Worm (Caenorhabditis elegans) whole organism, L3 larva: ENCODE results near the gene B0250.18.

Experiments
- ceh-82 ChIP-seq: fragments of 150-350 bp; optimal IDR thresholded peaks from 2 replicates; lab custom pipeline; 2014; ENCODE audit warnings: missing biosample characterization, missing genetic modification characterization
- egl-5 ChIP-seq: fragments of 150-350 bp; optimal IDR thresholded peaks from 2 replicates; lab custom pipeline; 2017; ENCODE audit warnings: missing biosample characterization, missing genetic modification reagents, missing genetic modification characterization, inconsistent platforms
- snpc-4 ChIP-seq: fragments of 150-350 bp; optimal IDR thresholded peaks from 2 replicates; lab custom pipeline; 2014; ENCODE audit warnings: missing biosample characterization, missing genetic modification characterization
- ztf-4 ChIP-seq: fragments of 150-350 bp; optimal IDR thresholded peaks from 2 replicates; lab custom pipeline; 2014; ENCODE audit warnings: missing biosample characterization, missing genetic modification characterization

DNA sequence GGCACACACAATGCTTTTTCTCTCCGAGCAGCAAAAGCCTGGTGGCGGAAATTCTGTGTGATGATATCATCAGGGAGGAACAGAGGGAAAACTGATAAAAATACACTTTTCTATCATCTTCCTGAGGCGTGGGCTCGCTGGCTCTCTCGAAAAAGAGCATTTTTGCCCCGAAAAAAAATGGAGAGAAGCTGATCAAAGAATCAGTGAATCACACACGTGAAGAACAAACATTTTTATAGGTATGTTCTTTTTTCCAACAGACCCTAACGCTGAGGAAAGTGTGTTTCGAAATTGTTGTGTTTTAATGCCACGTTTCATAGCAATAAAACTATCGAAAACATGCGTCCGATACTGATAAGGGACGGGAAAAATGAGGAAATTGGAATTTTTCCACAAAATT lies 43.9 kb downstream of the B0250.18 start:
- TF ChIP-seq egl-5 = no peak
- no peak for TF ChIP-seq snpc-4 (tag; lab: Kevin White, UChicago)
- TF ChIP-seq ceh-82 (tag; lab: Kevin White, UChicago) = no peak
- no peak for TF ChIP-seq ztf-4 (tag; lab: Kevin White, UChicago)
